Worm (Caenorhabditis elegans) whole organism, L3 larva: ENCODE results near the gene F07C6.2.

ENCODE experiments used
- R02D3.7 ChIP-seq: fragments of 150-350 bp; optimal IDR thresholded peaks from 2 replicates; lab custom pipeline; 2014; ENCODE audit warnings: missing biosample characterization, missing genetic modification characterization
- ama-1 ChIP-seq: fragments of 150-350 bp; optimal IDR thresholded peaks from 2 replicates; lab custom pipeline; 2018
- mdl-1 ChIP-seq: fragments of 150-350 bp; optimal IDR thresholded peaks from 2 replicates; lab custom pipeline; 2014; ENCODE audit warnings: missing biosample characterization, missing genetic modification characterization
- nhr-28 ChIP-seq: fragments of 150-350 bp; optimal IDR thresholded peaks from 2 replicates; lab custom pipeline; 2014; ENCODE audit warnings: missing biosample characterization, missing genetic modification characterization
- tbx-2 ChIP-seq: sonication (generic microtip); optimal IDR thresholded peaks from 2 replicates; lab custom pipeline; 2016; ENCODE audit warnings: mild to moderate bottlenecking, missing genetic modification characterization, missing compliant biosample characterization
- unc-62 ChIP-seq: fragments of 150-350 bp; sonication (generic microtip); optimal IDR thresholded peaks from 4 replicates; lab custom pipeline; 2014; ENCODE audit warnings: missing biosample characterization, missing genetic modification reagents, missing genetic modification characterization
- ztf-11 ChIP-seq: fragments of 150-350 bp; optimal IDR thresholded peaks from 2 replicates; lab custom pipeline; 2014; ENCODE audit warnings: missing biosample characterization, missing genetic modification characterization
- ztf-4 ChIP-seq: fragments of 150-350 bp; optimal IDR thresholded peaks from 2 replicates; lab custom pipeline; 2014; ENCODE audit warnings: missing biosample characterization, missing genetic modification characterization

DNA sequence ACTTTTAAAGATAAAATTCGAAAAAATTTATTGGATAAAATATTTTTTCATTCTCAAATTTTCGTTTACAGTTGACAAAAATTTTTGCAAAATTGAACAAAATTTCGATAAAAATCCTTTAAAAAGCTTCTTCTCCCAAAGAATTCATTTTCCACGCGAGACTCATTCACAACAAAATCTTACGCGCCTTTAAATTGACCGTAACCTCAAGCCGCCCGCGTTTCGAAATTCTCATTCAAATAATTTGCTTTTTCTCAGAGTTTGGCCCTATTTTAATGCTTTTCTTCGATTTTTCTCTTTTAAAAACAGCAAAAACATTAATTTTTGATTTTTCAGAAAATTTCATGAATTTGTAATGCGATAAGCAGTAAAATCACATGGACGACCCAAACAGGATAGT, 14.6 kb downstream of the F07C6.2 start, which contains the start of gene F07C6.4:
- TF ChIP-seq unc-62 (GFP tag; lab: Kevin White, UChicago), result no peak
- TF ChIP-seq ama-1 (lab: Kevin White, UChicago), result no peak
- TF ChIP-seq ztf-4, result no peak
- TF ChIP-seq R02D3.7, result no peak
- no peak for TF ChIP-seq nhr-28 (tag; lab: Kevin White, UChicago)
- TF ChIP-seq mdl-1 (tag; lab: Kevin White, UChicago), result no peak
- TF ChIP-seq tbx-2, result no peak
- no peak for TF ChIP-seq ztf-11 (tag; lab: Kevin White, UChicago)
